Fruit fly (Drosophila melanogaster) whole organism, pupa: ENCODE results near the gene CG31231.

ENCODE experiments used
- CG13204 ChIP-seq: fragments of 200-800 bp; sonication (Bioruptor generic); optimal IDR thresholded peaks from 2 replicates; lab custom pipeline; 2018; ENCODE audit warnings: missing biosample characterization, mild to moderate bottlenecking, missing genetic modification characterization, moderate library complexity
- CG14655 ChIP-seq: fragments of 200-800 bp; sonication (Bioruptor generic); optimal IDR thresholded peaks from 3 replicates; lab custom pipeline; 2017; ENCODE audit warnings: mild to moderate bottlenecking, missing biosample characterization, missing genetic modification reagents, missing genetic modification characterization
- CG4496 ChIP-seq: fragments of 200-800 bp; sonication (Bioruptor generic); IDR thresholded peaks from 3 replicates; pipeline ENCODE4 v1.3.6; 2022; ENCODE audit warnings: missing biosample characterization, missing genetic modification characterization
- EcR ChIP-seq: fragments of 200-800 bp; sonication (Bioruptor generic); optimal IDR thresholded peaks from 3 replicates; lab custom pipeline; 2019; ENCODE audit warnings: missing biosample characterization, missing genetic modification characterization, mild to moderate bottlenecking, moderate library complexity, missing genetic modification reagents
- Ets98B ChIP-seq: fragments of 200-800 bp; sonication (Bioruptor generic); IDR thresholded peaks from 2 replicates; pipeline ENCODE4 v1.3.6; 2022; ENCODE audit warnings: missing biosample characterization, missing genetic modification characterization
- Pif1B ChIP-seq: fragments of 200-800 bp; sonication (Bioruptor generic); optimal IDR thresholded peaks from 3 replicates; lab custom pipeline; 2016; ENCODE audit warnings: missing biosample characterization, missing genetic modification characterization
- Snoo ChIP-seq: fragments of 200-800 bp; sonication (Bioruptor generic); optimal IDR thresholded peaks from 3 replicates; lab custom pipeline; 2017; ENCODE audit warnings: missing biosample characterization, mild to moderate bottlenecking, missing genetic modification characterization, inconsistent platforms
- gl ChIP-seq: fragments of 200-800 bp; sonication (Bioruptor generic); optimal IDR thresholded peaks from 2 replicates; lab custom pipeline; 2018; ENCODE audit warnings: missing biosample characterization, mild to moderate bottlenecking, missing genetic modification characterization
- rn ChIP-seq: fragments of 200-800 bp; sonication (Bioruptor generic); IDR thresholded peaks from 2 replicates; pipeline ENCODE4 v1.3.6; 2022; ENCODE audit warnings: missing biosample characterization, missing genetic modification characterization

- TF ChIP-seq CG14655: no peak
- no peak for TF ChIP-seq CG4496 (GFP tag; lab: Robert Waterston, UW)
- TF ChIP-seq Snoo (tag; lab: Kevin White, UChicago): no peak
- TF ChIP-seq Pif1B (GFP tag; lab: Kevin White, UChicago): no peak
- no peak for TF ChIP-seq gl (tag; lab: Kevin White, UChicago)
- TF ChIP-seq CG13204 (GFP tag; lab: Kevin White, UChicago): no peak
- no peak for TF ChIP-seq EcR (GFP tag; lab: Kevin White, UChicago)
- TF ChIP-seq rn (GFP tag; lab: Robert Waterston, UW): no peak
- TF ChIP-seq Ets98B: no peak
Observed at dm6 chr3R:18706289-18706688, 41.1 kb downstream of the CG31231 start.
